Worm (Caenorhabditis elegans) whole organism, L1 larva: ENCODE data around the gene F48G7.5.
A peak's percentile ranks its signal among the peaks of the same experiment; 100 is the strongest.

ENCODE experiments used
- Y116A8C.19 ChIP-seq: sonication (generic microtip); optimal IDR thresholded peaks from 2 replicates; lab custom pipeline; 2016; ENCODE audit warnings: missing compliant biosample characterization, missing genetic modification characterization, borderline replicate concordance
- blmp-1 ChIP-seq: fragments of 150-350 bp; optimal IDR thresholded peaks from 2 replicates; lab custom pipeline; 2014; ENCODE audit warnings: missing biosample characterization, missing genetic modification characterization
- ces-1 ChIP-seq: fragments of 150-350 bp; optimal IDR thresholded peaks from 2 replicates; lab custom pipeline; 2014; ENCODE audit warnings: missing biosample characterization, missing genetic modification reagents, missing genetic modification characterization
- fkh-4 ChIP-seq: sonication (generic microtip); optimal IDR thresholded peaks from 2 replicates; lab custom pipeline; 2016; ENCODE audit warnings: missing compliant biosample characterization, missing genetic modification characterization, borderline replicate concordance
- lin-35 ChIP-seq, 2 experiments: fragments of 150-350 bp; optimal IDR thresholded peaks; 2 replicates each; lab custom pipeline; 2014; ENCODE audit warnings: missing biosample characterization in 2 of 2, missing genetic modification characterization in 2 of 2, missing genetic modification reagents in 2 of 2
- mdl-1 ChIP-seq, 2 experiments: fragments of 150-350 bp; optimal IDR thresholded peaks; 2 replicates each; lab custom pipeline; 2014 to 2017; ENCODE audit warnings: missing biosample characterization in 2 of 2, missing genetic modification characterization in 2 of 2, inconsistent platforms in 1 of 2
- nhr-11 ChIP-seq: fragments of 150-350 bp; optimal IDR thresholded peaks from 2 replicates; lab custom pipeline; 2014; ENCODE audit warnings: missing biosample characterization, missing genetic modification characterization

ce11 chrV:617917-618316 lies 4.8 kb downstream of the F48G7.5 start:
- TF ChIP-seq fkh-4 (tag; lab: Kevin White, UChicago): no peak
- peak; percentile 27 for TF ChIP-seq nhr-11 (tag; lab: Kevin White, UChicago)
- TF ChIP-seq blmp-1 (tag; lab: Kevin White, UChicago): no peak
- no peak for TF ChIP-seq ces-1 (GFP tag; lab: Kevin White, UChicago)
- no peak for TF ChIP-seq mdl-1 (tag; optimal IDR thresholded peaks at IDR 0.05; lab: Kevin White, UChicago)
- no peak for TF ChIP-seq Y116A8C.19 (tag; lab: Kevin White, UChicago)
- no peak for TF ChIP-seq lin-35 (GFP tag; optimal IDR thresholded peaks at IDR 0.05; lab: Kevin White, UChicago)
